Worm (Caenorhabditis elegans) whole organism, early embryonic: Measurements from ENCODE around the gene C24D10.2.

Experiments
- B0310.2 ChIP-seq: sonication (generic microtip); optimal IDR thresholded peaks from 2 replicates; lab custom pipeline; 2016; ENCODE audit warnings: mild to moderate bottlenecking, missing genetic modification characterization, missing compliant biosample characterization
- F13C5.2 ChIP-seq: sonication (generic microtip); optimal IDR thresholded peaks from 2 replicates; lab custom pipeline; 2017; ENCODE audit warnings: mild to moderate bottlenecking, missing genetic modification characterization, inconsistent platforms, missing compliant biosample characterization
- aly-1 ChIP-seq: sonication (generic microtip); optimal IDR thresholded peaks from 2 replicates; lab custom pipeline; 2016; ENCODE audit warnings: missing genetic modification characterization, missing compliant biosample characterization
- ama-1 ChIP-seq: fragments of 150-350 bp; optimal IDR thresholded peaks from 2 replicates; lab custom pipeline; 2014
- ceh-13 ChIP-seq: fragments of 200-800 bp; sonication (Bioruptor generic); optimal IDR thresholded peaks from 2 replicates; lab custom pipeline; 2018; ENCODE audit warnings: mild to moderate bottlenecking, missing genetic modification characterization, missing compliant biosample characterization
- ceh-36 ChIP-seq: sonication (generic microtip); optimal IDR thresholded peaks from 2 replicates; lab custom pipeline; 2016; ENCODE audit warnings: missing genetic modification characterization, inconsistent platforms, missing compliant biosample characterization
- ets-7 ChIP-seq: sonication (generic microtip); optimal IDR thresholded peaks from 2 replicates; lab custom pipeline; 2016; ENCODE audit warnings: missing genotype, missing genetic modification characterization, missing compliant biosample characterization
- flt-1 ChIP-seq: fragments of 200-800 bp; sonication (Bioruptor generic); IDR thresholded peaks from 2 replicates; pipeline ENCODE4 v1.3.6; 2022; ENCODE audit warnings: missing genetic modification characterization, missing compliant biosample characterization
- hmbx-1 ChIP-seq: sonication (generic microtip); optimal IDR thresholded peaks from 2 replicates; lab custom pipeline; 2016; ENCODE audit warnings: mild to moderate bottlenecking, missing genetic modification characterization, missing compliant biosample characterization
- hmg-4 ChIP-seq: fragments of 200-800 bp; sonication (Bioruptor generic); optimal IDR thresholded peaks from 2 replicates; lab custom pipeline; 2018; ENCODE audit warnings: mild to moderate bottlenecking, missing genetic modification characterization, missing compliant biosample characterization
- hnd-1 ChIP-seq: sonication (generic microtip); optimal IDR thresholded peaks from 2 replicates; lab custom pipeline; 2016; ENCODE audit warnings: missing genetic modification characterization, missing compliant biosample characterization
- pes-1 ChIP-seq: fragments of 200-800 bp; sonication (Bioruptor generic); IDR thresholded peaks from 2 replicates; pipeline ENCODE4 v1.3.6; 2022; ENCODE audit warnings: missing genetic modification reagents, missing genetic modification characterization, missing compliant biosample characterization
- scrt-1 ChIP-seq: fragments of 200-800 bp; sonication (Bioruptor generic); IDR thresholded peaks from 2 replicates; pipeline ENCODE4 v1.3.6; 2022; ENCODE audit warnings: missing genetic modification characterization, missing compliant biosample characterization
- sea-1 ChIP-seq: fragments of 200-800 bp; sonication (Bioruptor generic); conservative IDR thresholded peaks from 2 replicates; pipeline ENCODE4 v1.3.6; 2022; ENCODE audit warnings: missing genetic modification characterization, missing compliant biosample characterization
- tbx-11 ChIP-seq: fragments of 200-800 bp; sonication (Bioruptor generic); IDR thresholded peaks from 2 replicates; pipeline ENCODE4 v1.3.6; 2022; ENCODE audit warnings: missing genetic modification characterization, missing compliant biosample characterization
- tbx-37 ChIP-seq: fragments of 200-800 bp; sonication (Bioruptor generic); conservative IDR thresholded peaks from 2 replicates; pipeline ENCODE4 v1.3.6; 2022; ENCODE audit warnings: missing genetic modification reagents, missing genetic modification characterization, missing compliant biosample characterization
- tra-4 ChIP-seq: sonication (generic microtip); optimal IDR thresholded peaks from 2 replicates; lab custom pipeline; 2017; ENCODE audit warnings: missing genetic modification characterization, missing compliant biosample characterization

C24D10.2 gene

ce11 chrIV:5206716-5207115 lies 43.6 kb downstream of the C24D10.2 start:
- TF ChIP-seq flt-1 (GFP tag; lab: Robert Waterston, UW): no peak
- no peak for TF ChIP-seq ceh-36 (tag; lab: Kevin White, UChicago)
- no peak for TF ChIP-seq hnd-1
- no peak for TF ChIP-seq pes-1 (GFP tag; lab: Robert Waterston, UW)
- TF ChIP-seq aly-1 (tag; lab: Kevin White, UChicago): no peak
- TF ChIP-seq ama-1 (lab: Kevin White, UChicago): no peak
- no peak for TF ChIP-seq F13C5.2
- no peak for TF ChIP-seq hmg-4
- TF ChIP-seq ets-7 (tag; lab: Kevin White, UChicago): no peak
- TF ChIP-seq tbx-37 (GFP tag; lab: Robert Waterston, UW): no peak
- TF ChIP-seq tra-4 (tag; lab: Kevin White, UChicago): no peak
- TF ChIP-seq hmbx-1 (tag; lab: Kevin White, UChicago): no peak
- no peak for TF ChIP-seq sea-1 (GFP tag; lab: Robert Waterston, UW)
- no peak for TF ChIP-seq tbx-11 (GFP tag; lab: Robert Waterston, UW)
- no peak for TF ChIP-seq B0310.2 (tag; lab: Kevin White, UChicago)
- TF ChIP-seq ceh-13: no peak
- no peak for TF ChIP-seq scrt-1

DNA sequence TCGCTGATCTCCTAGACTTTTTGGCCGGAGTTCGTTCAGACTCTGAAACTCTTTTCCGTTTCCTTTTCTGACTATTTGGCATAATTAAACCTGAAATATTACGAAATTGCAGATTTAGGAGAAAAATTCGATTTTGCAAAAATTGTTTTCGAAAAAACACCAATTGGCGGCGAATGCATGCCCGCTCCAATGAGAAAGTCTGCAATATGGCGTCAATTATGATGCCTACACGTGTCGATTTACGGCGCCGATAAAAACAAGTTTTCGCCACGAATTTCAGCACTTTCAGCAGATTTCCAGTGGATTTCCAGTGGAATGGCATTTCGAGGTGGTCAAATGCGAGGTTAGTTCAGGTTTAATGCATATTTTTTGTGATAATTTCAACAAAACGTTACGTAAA lies 46.3 kb downstream of the C24D10.2 start, which contains the start of the genes Y59E9AL.36 and nbet-1:
Gene Y59E9AL.36 (minus strand): TSS at position 92 of the 400 bp plus-strand sequence.
Gene nbet-1 (plus strand): TSS at position 112 of the 400 bp plus-strand sequence.
- TF ChIP-seq F13C5.2: peak; percentile 59
- TF ChIP-seq pes-1 (GFP tag; lab: Robert Waterston, UW): 0 out of 2 replicates have a peak, but pooled peaks have one; percentile 12
- no peak for TF ChIP-seq flt-1 (GFP tag; lab: Robert Waterston, UW)

DNA sequence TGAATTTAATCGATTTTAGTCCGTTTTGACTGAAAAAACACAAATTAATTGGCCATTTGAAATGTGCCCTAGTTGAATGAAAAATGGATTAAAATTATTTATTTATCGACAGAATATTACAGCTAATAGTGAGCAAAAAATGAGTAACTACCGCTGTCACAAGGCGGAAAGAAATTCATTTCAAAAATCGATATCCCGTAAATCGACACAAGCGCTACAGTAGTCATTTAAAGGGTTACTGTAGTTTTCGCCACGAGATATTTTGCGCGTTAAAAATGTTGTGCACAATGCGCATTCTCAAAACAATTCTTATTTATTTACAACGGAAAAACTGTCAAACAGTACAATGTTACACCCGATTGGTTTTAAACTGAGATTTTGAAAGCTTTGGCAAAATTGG lies 47.5 kb downstream of the C24D10.2 start:
- TF ChIP-seq tbx-11 (GFP tag; lab: Robert Waterston, UW) (no peak), ama-1 (lab: Kevin White, UChicago) (no peak), aly-1 (tag; lab: Kevin White, UChicago) (no peak), hmbx-1 (tag; lab: Kevin White, UChicago) (no peak), F13C5.2 (no peak), tbx-37 (GFP tag; lab: Robert Waterston, UW) (no peak), hmg-4 (no peak), hnd-1 (no peak), sea-1 (GFP tag; lab: Robert Waterston, UW) (no peak), B0310.2 (tag; lab: Kevin White, UChicago) (no peak), pes-1 (GFP tag; lab: Robert Waterston, UW) (no peak), tra-4 (tag; lab: Kevin White, UChicago) (no peak), flt-1 (GFP tag; lab: Robert Waterston, UW) (no peak), ets-7 (tag; lab: Kevin White, UChicago) (no peak)
